Worm (Caenorhabditis elegans): ENCODE results near the gene Y50D4C.12.

- TF ChIP-seq nfya-1 (tag; optimal IDR thresholded peaks at IDR 0.05), result peak; percentile 82
- TF ChIP-seq npax-4 (tag; optimal IDR thresholded peaks at IDR 0.05), result no peak
- no peak for TF ChIP-seq pqm-1 (tag; optimal IDR thresholded peaks at IDR 0.05)
- no peak for TF ChIP-seq ceh-48 (tag; optimal IDR thresholded peaks at IDR 0.05)
- TF ChIP-seq ceh-2 (tag; optimal IDR thresholded peaks at IDR 0.05), result no peak
- TF ChIP-seq dve-1 (tag; optimal IDR thresholded peaks at IDR 0.05), result no peak
- TF ChIP-seq ahr-1 (tag; optimal IDR thresholded peaks at IDR 0.05), result no peak
- TF ChIP-seq ceh-22 (tag; optimal IDR thresholded peaks at IDR 0.05), result no peak
Measured at ce11 chrV:945828-946227, 36.6 kb upstream of the Y50D4C.12 start.
